Fruit fly (Drosophila melanogaster): ENCODE data around the gene Atg8a.

The Atg8a gene

dm6 chrX:10771856-10772592 is 3.9 kb upstream of the Atg8a start, which contains the start of gene CG15211 (continued):
- TF ChIP-seq lov (optimal IDR thresholded peaks at IDR 0.05) (no peak), lov (GFP tag; IDR thresholded peaks at IDR 0.05) (no peak), CG17186 (GFP tag; optimal IDR thresholded peaks at IDR 0.05) (no peak), bcd (GFP tag; optimal IDR thresholded peaks at IDR 0.05) (peak; percentile 74), sd (tag; optimal IDR thresholded peaks at IDR 0.05) (peak; percentile 61), Chrac-16 (GFP tag; optimal IDR thresholded peaks at IDR 0.05) (peak; percentile 65), sr (GFP tag; IDR thresholded peaks at IDR 0.05) (peak; percentile 80), CG33213 (GFP tag; optimal IDR thresholded peaks at IDR 0.05) (no peak), Aef1 (GFP tag; IDR thresholded peaks at IDR 0.05) (peak; percentile 21; the same call in 2 of the 3 replicates), trem (tag; optimal IDR thresholded peaks at IDR 0.05) (peak; percentile 57), CG3065 (GFP tag; optimal IDR thresholded peaks at IDR 0.05) (peak; percentile 4), org-1 (GFP tag; optimal IDR thresholded peaks at IDR 0.05) (peak; percentile 56), pros (GFP tag; optimal IDR thresholded peaks at IDR 0.05) (no peak), Hmx (GFP tag; optimal IDR thresholded peaks at IDR 0.05) (no peak), CG1603 (tag; optimal IDR thresholded peaks at IDR 0.05) (peak; percentile 41), CG1529 (GFP tag; optimal IDR thresholded peaks at IDR 0.05) (peak; percentile 74), crc (GFP tag; optimal IDR thresholded peaks at IDR 0.05) (no peak), Tbp (GFP tag; optimal IDR thresholded peaks at IDR 0.05) (no peak), repo (GFP tag; optimal IDR thresholded peaks at IDR 0.05) (peak; percentile 28), CG8388 (GFP tag; optimal IDR thresholded peaks at IDR 0.05) (peak; percentile 81), cato (GFP tag; optimal IDR thresholded peaks at IDR 0.05; ENCODE audit: borderline replicate concordance) (peak; percentile 57), zfh1 (GFP tag; IDR thresholded peaks at IDR 0.05) (peak; percentile 68; the same call in 2 of the 3 replicates), cas (GFP tag; IDR thresholded peaks at IDR 0.05) (no peak), Taf1 (GFP tag; IDR thresholded peaks at IDR 0.05) (no peak), disco-r (GFP tag; optimal IDR thresholded peaks at IDR 0.05) (no peak), Sry-δ (GFP tag; optimal IDR thresholded peaks at IDR 0.05) (no peak), prd (optimal IDR thresholded peaks at IDR 0.05) (no peak), prd (GFP tag; IDR thresholded peaks at IDR 0.05) (peak; percentile 65), CG2202 (tag; optimal IDR thresholded peaks at IDR 0.05) (peak; percentile 77), Ssrp (tag; optimal IDR thresholded peaks at IDR 0.05) (peak; percentile 83), Lhr (GFP tag; optimal IDR thresholded peaks at IDR 0.05) (peak; percentile 49), CG5180 (GFP tag; optimal IDR thresholded peaks at IDR 0.05) (peak; percentile 68), cg (GFP tag; optimal IDR thresholded peaks at IDR 0.05) (peak; percentile 0), kni (GFP tag; optimal IDR thresholded peaks at IDR 0.05) (peak; percentile 91), eve (GFP tag; optimal IDR thresholded peaks at IDR 0.05) (no peak), Hey (tag; optimal IDR thresholded peaks at IDR 0.05) (no peak), CG32772 (GFP tag; IDR thresholded peaks at IDR 0.05) (peak; percentile 70), CG10462 (GFP tag; optimal IDR thresholded peaks at IDR 0.05) (peak; percentile 8), gcm (GFP tag; optimal IDR thresholded peaks at IDR 0.05) (peak; percentile 75), lbe (GFP tag; optimal IDR thresholded peaks at IDR 0.05) (no peak), zen2 (GFP tag; IDR thresholded peaks at IDR 0.05; ENCODE audit: partially characterized antibody) (no peak), aop (GFP tag; IDR thresholded peaks at IDR 0.05) (no peak), BEAF-32 (GFP tag; optimal IDR thresholded peaks at IDR 0.05) (no peak), dysf (GFP tag; IDR thresholded peaks at IDR 0.05) (peak; percentile 74), tin (GFP tag; optimal IDR thresholded peaks at IDR 0.05) (peak; percentile 65), CG13296 (GFP tag; optimal IDR thresholded peaks at IDR 0.05) (peak; percentile 65), chinmo (GFP tag; IDR thresholded peaks at IDR 0.05; ENCODE audit: partially characterized antibody) (peak; percentile 89; the same call in 3 of the 4 replicates), CG5953 (GFP tag; IDR thresholded peaks at IDR 0.05) (no peak), MESR4 (GFP tag; optimal IDR thresholded peaks at IDR 0.05) (no peak), psq (GFP tag; optimal IDR thresholded peaks at IDR 0.05) (peak; percentile 7)
